Worm (Caenorhabditis elegans): ENCODE measurements around the gene C49C8.3.
A peak's percentile ranks its signal among the peaks of the same experiment; 100 is the strongest.

Gene C49C8.3

DNA sequence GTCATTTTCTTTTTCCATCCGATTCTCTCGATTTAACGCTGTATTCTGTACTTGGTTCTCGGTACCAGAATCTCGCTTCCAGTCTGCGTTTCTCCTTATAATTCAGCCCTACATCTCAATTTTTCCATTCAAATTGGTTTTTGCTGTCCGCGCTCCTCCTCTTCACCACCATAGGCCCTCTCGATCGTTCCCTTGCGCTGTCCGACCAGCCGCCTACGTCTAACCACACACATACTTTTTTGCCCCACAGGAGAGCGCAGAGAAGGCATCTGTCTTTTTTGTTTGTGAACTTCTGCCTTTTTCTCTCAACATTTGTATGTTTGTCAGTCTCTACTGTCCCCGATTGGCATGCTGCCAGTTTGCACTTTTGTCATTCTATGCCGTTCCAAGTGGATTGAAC is 17.2 kb upstream of the C49C8.3 start, which contains the start of gene F42A9.11 (continued):
- TF ChIP-seq skn-1 (tag; optimal IDR thresholded peaks at IDR 0.05), result no peak
- TF ChIP-seq pqm-1 (tag; optimal IDR thresholded peaks at IDR 0.05), result no peak
- no peak for TF ChIP-seq tbx-2 (tag; optimal IDR thresholded peaks at IDR 0.05)
- TF ChIP-seq elt-1 (tag; optimal IDR thresholded peaks at IDR 0.05), result no peak
- no peak for TF ChIP-seq nhr-11 (tag; optimal IDR thresholded peaks at IDR 0.05)
- peak; percentile 30 for TF ChIP-seq nhr-25 (tag; optimal IDR thresholded peaks at IDR 0.05)
- no peak for TF ChIP-seq ztf-11 (tag; optimal IDR thresholded peaks at IDR 0.05)
- no peak for TF ChIP-seq nhr-28 (tag; optimal IDR thresholded peaks at IDR 0.05)
- TF ChIP-seq zag-1 (tag; optimal IDR thresholded peaks at IDR 0.05), result no peak
- TF ChIP-seq pha-4 (tag; optimal IDR thresholded peaks at IDR 0.05), result peak; percentile 77
- peak; percentile 7 for TF ChIP-seq lin-15B (tag; optimal IDR thresholded peaks at IDR 0.05)
- TF ChIP-seq sea-2 (GFP tag; optimal IDR thresholded peaks at IDR 0.05), result no peak
- TF ChIP-seq nhr-23 (tag; optimal IDR thresholded peaks at IDR 0.05), result no peak

DNA sequence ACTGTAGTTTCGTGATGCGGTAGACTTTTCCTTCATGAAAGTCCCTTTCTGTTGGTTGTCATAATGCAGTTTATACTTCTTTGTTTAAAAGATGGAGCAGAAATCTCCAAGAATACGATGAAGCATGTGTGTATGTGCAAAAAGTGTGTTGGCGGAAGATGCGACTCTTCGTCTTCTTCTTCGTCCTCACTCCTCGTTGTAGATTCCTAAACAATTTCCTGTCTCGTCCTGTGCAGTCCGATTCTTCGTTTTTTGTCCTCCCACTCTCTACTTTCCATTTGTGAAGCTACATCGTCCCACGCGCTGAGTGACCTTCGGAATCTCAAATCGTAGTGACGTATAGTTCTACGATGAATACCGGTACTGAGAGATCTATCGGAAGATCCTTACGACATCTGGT is 16.3 kb upstream of the C49C8.3 start:
- TF ChIP-seq nhr-28 (tag; optimal IDR thresholded peaks at IDR 0.05) (no peak), nhr-67 (tag; optimal IDR thresholded peaks at IDR 0.05) (no peak), nhr-25 (tag; optimal IDR thresholded peaks at IDR 0.05) (peak; percentile 49), fkh-10 (GFP tag; optimal IDR thresholded peaks at IDR 0.05) (peak; percentile 46)

DNA sequence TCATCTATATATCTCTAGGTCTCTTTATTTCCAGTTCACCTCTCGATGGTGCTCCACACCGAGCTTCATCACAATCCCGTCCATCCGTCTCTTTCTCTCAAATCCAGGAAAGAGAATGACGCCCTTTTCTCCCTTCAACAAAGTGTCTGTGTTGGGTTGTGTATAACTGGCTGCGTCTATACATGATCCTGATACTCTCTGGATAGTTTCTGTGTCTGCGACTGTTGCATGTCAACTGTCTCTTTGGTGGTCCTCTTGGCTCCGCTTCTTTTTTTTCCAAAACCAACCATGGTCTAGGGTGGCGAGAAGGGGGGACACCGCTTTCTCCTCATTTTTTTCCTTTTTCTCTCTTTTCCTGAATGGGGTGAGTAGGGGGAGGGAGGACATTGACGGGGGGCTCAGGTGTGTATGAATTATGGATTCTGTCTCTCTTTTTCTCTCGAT is 14.9 kb upstream of the C49C8.3 start:
- TF ChIP-seq lin-39 (tag; optimal IDR thresholded peaks at IDR 0.05) (peak; percentile 54), fkh-10 (GFP tag; optimal IDR thresholded peaks at IDR 0.05) (peak; percentile 34), ceh-9 (tag; optimal IDR thresholded peaks at IDR 0.05) (no peak), sea-2 (GFP tag; optimal IDR thresholded peaks at IDR 0.05) (no peak), nhr-25 (tag; optimal IDR thresholded peaks at IDR 0.05) (no peak), mml-1 (tag; optimal IDR thresholded peaks at IDR 0.05) (no peak), egl-27 (tag; optimal IDR thresholded peaks at IDR 0.05) (no peak), R02D3.7 (tag; optimal IDR thresholded peaks at IDR 0.05) (no peak), lin-15B (tag; optimal IDR thresholded peaks at IDR 0.05) (peak; percentile 25), elt-3 (tag; optimal IDR thresholded peaks at IDR 0.05) (no peak), fos-1 (tag; optimal IDR thresholded peaks at IDR 0.05) (no peak), unc-39 (tag; optimal IDR thresholded peaks at IDR 0.05) (no peak), nhr-23 (tag; optimal IDR thresholded peaks at IDR 0.05) (no peak), ztf-11 (tag; optimal IDR thresholded peaks at IDR 0.05) (no peak), ceh-16 (tag; optimal IDR thresholded peaks at IDR 0.05) (no peak), hmg-11 (tag; optimal IDR thresholded peaks at IDR 0.05) (peak; percentile 86), aly-2 (tag; optimal IDR thresholded peaks at IDR 0.05) (no peak), skn-1 (tag; optimal IDR thresholded peaks at IDR 0.05) (no peak), nhr-76 (tag; optimal IDR thresholded peaks at IDR 0.05) (no peak), elt-1 (tag; optimal IDR thresholded peaks at IDR 0.05) (no peak), nhr-12 (tag; optimal IDR thresholded peaks at IDR 0.05) (no peak), nhr-43 (tag; optimal IDR thresholded peaks at IDR 0.05; ENCODE audit: poor library complexity, severe bottlenecking) (no peak), jun-1 (tag; optimal IDR thresholded peaks at IDR 0.05) (no peak), nfya-1 (tag; optimal IDR thresholded peaks at IDR 0.05; ENCODE audit: insufficient read depth) (peak; percentile 75), elt-2 (tag; optimal IDR thresholded peaks at IDR 0.05) (no peak), ceh-28 (tag; optimal IDR thresholded peaks at IDR 0.05) (no peak), nhr-237 (tag; optimal IDR thresholded peaks at IDR 0.05) (no peak), zag-1 (tag; optimal IDR thresholded peaks at IDR 0.05) (no peak), ceh-82 (tag; optimal IDR thresholded peaks at IDR 0.05) (no peak), mdl-1 (tag; optimal IDR thresholded peaks at IDR 0.05) (no peak), nhr-11 (tag; optimal IDR thresholded peaks at IDR 0.05) (no peak), nhr-67 (tag; optimal IDR thresholded peaks at IDR 0.05) (no peak), pqm-1 (tag; optimal IDR thresholded peaks at IDR 0.05) (no peak), nhr-77 (tag; optimal IDR thresholded peaks at IDR 0.05) (no peak), egl-5 (tag; optimal IDR thresholded peaks at IDR 0.05) (no peak), daf-12 (tag; optimal IDR thresholded peaks at IDR 0.05) (no peak)

DNA sequence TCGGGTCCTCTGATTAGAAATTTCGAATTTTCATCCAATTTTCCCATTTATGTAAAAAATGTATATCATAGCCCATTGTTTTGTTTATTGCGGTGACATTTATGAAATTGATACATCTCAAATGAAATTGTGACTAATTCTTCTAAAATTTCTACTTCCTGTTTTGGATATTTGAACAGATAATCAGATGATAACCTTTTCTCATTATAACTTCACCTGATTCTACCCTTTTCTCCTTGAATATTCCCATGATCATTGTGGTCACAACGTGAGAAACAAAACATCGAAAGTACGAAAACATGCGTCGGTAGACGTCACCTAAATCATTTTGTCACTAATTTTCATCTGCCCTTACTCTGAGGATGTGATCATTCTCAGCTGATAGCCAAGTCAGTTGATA is 14.3 kb upstream of the C49C8.3 start:
- TF ChIP-seq ceh-28 (tag; optimal IDR thresholded peaks at IDR 0.05), result no peak
- no peak for TF ChIP-seq lin-39 (tag; optimal IDR thresholded peaks at IDR 0.05)
- no peak for TF ChIP-seq fkh-2 (tag; optimal IDR thresholded peaks at IDR 0.05)
- no peak for TF ChIP-seq pha-4 (tag; optimal IDR thresholded peaks at IDR 0.05)
- no peak for TF ChIP-seq hmg-11 (tag; optimal IDR thresholded peaks at IDR 0.05)
- TF ChIP-seq nhr-76 (tag; optimal IDR thresholded peaks at IDR 0.05), result no peak
- no peak for TF ChIP-seq nhr-11 (tag; optimal IDR thresholded peaks at IDR 0.05)
- TF ChIP-seq jun-1 (tag; optimal IDR thresholded peaks at IDR 0.05), result no peak
- TF ChIP-seq egl-27 (tag; optimal IDR thresholded peaks at IDR 0.05), result no peak
